Worm (Caenorhabditis elegans) whole organism, L1 larva: Measurements from ENCODE around the gene ugt-13.

ENCODE experiments used
- ces-1 ChIP-seq: fragments of 150-350 bp; optimal IDR thresholded peaks from 2 replicates; lab custom pipeline; 2014; ENCODE audit warnings: missing biosample characterization, missing genetic modification reagents, missing genetic modification characterization
- elt-2 ChIP-seq: sonication (generic microtip); optimal IDR thresholded peaks from 2 replicates; lab custom pipeline; 2016; ENCODE audit warnings: missing genetic modification characterization, mild to moderate bottlenecking, inconsistent platforms, missing compliant biosample characterization, missing genetic modification reagents
- fkh-10 ChIP-seq: sonication (generic microtip); optimal IDR thresholded peaks from 2 replicates; lab custom pipeline; 2017; ENCODE audit warnings: missing biosample characterization, missing genetic modification reagents, missing genetic modification characterization
- lin-35 ChIP-seq, 2 experiments: fragments of 150-350 bp; optimal IDR thresholded peaks; 2 replicates each; lab custom pipeline; 2014; ENCODE audit warnings: missing biosample characterization in 2 of 2, missing genetic modification characterization in 2 of 2, missing genetic modification reagents in 2 of 2
- nhr-77 ChIP-seq: fragments of 150-350 bp; optimal IDR thresholded peaks from 2 replicates; lab custom pipeline; 2014; ENCODE audit warnings: missing biosample characterization, missing genetic modification characterization
- snpc-4 ChIP-seq: fragments of 150-350 bp; optimal IDR thresholded peaks from 2 replicates; lab custom pipeline; 2014; ENCODE audit warnings: missing biosample characterization, missing genetic modification characterization
- sptf-1 ChIP-seq: fragments of 150-350 bp; optimal IDR thresholded peaks from 2 replicates; lab custom pipeline; 2014; ENCODE audit warnings: missing biosample characterization, missing genetic modification characterization
- ztf-11 ChIP-seq, 2 experiments: sonication (generic microtip); optimal IDR thresholded peaks; 2 replicates each; lab custom pipeline; 2016 to 2017; ENCODE audit warnings: missing genetic modification characterization in 2 of 2, missing biosample characterization in 1 of 2, missing compliant biosample characterization in 1 of 2

ce11 chrV:4944219-4944618, 35.5 kb downstream of the ugt-13 start, which contains the start of gene str-211:
- TF ChIP-seq snpc-4 (tag; lab: Kevin White, UChicago): no peak
- TF ChIP-seq elt-2 (tag; lab: Kevin White, UChicago): no peak
- no peak for TF ChIP-seq ztf-11 (tag; optimal IDR thresholded peaks at IDR 0.05; lab: Kevin White, UChicago)
- no peak for TF ChIP-seq sptf-1 (tag; lab: Kevin White, UChicago)
- TF ChIP-seq fkh-10: no peak
- TF ChIP-seq nhr-77 (tag; lab: Kevin White, UChicago): no peak
- no peak for TF ChIP-seq lin-35 (GFP tag; optimal IDR thresholded peaks at IDR 0.05; lab: Kevin White, UChicago)
- no peak for TF ChIP-seq ces-1 (GFP tag; lab: Kevin White, UChicago)
